Worm (Caenorhabditis elegans) whole organism, L4 larva: ENCODE results near the gene gst-31.

Experiments
- F26F4.8 ChIP-seq: fragments of 200-800 bp; sonication (Bioruptor generic); conservative IDR thresholded peaks from 2 replicates; pipeline ENCODE4 v1.3.6; 2022; ENCODE audit warnings: missing genetic modification characterization, missing compliant biosample characterization
- F44E2.7 ChIP-seq: fragments of 200-800 bp; sonication (Bioruptor generic); IDR thresholded peaks from 2 replicates; pipeline ENCODE4 v2.1.2; 2022; ENCODE audit warnings: missing genetic modification characterization, missing compliant biosample characterization
- Y75B8A.6 ChIP-seq: fragments of 200-800 bp; sonication (Bioruptor generic); IDR thresholded peaks from 2 replicates; pipeline ENCODE4 v1.3.6; 2022; ENCODE audit warnings: missing genetic modification reagents, missing genetic modification characterization, missing compliant biosample characterization
- aha-1 ChIP-seq: fragments of 150-350 bp; peaks from one replicate; lab custom pipeline; 2014; ENCODE audit warnings: missing biosample characterization, missing genetic modification characterization
- ama-1 ChIP-seq: fragments of 150-350 bp; optimal IDR thresholded peaks from 2 replicates; lab custom pipeline; 2014; ENCODE audit warnings: inconsistent platforms, mixed read lengths
- ceh-20 ChIP-seq: fragments of 200-800 bp; sonication (Bioruptor generic); IDR thresholded peaks from 2 replicates; pipeline ENCODE4 v1.3.6; 2022; ENCODE audit warnings: missing genetic modification reagents, missing genetic modification characterization, missing compliant biosample characterization
- ces-1 ChIP-seq: fragments of 150-350 bp; sonication (generic microtip); optimal IDR thresholded peaks from 4 replicates; lab custom pipeline; 2014; ENCODE audit warnings: missing biosample characterization, missing genetic modification reagents, missing genetic modification characterization
- cey-2 ChIP-seq: sonication (generic microtip); optimal IDR thresholded peaks from 3 replicates; lab custom pipeline; 2017; ENCODE audit warnings: missing genetic modification characterization, mild to moderate bottlenecking, missing compliant biosample characterization, antibody characterized with exemption, borderline replicate concordance; ENCODE audit not compliant: insufficient read depth
- daf-12 ChIP-seq: fragments of 150-350 bp; optimal IDR thresholded peaks from 2 replicates; lab custom pipeline; 2014; ENCODE audit warnings: missing biosample characterization, missing genetic modification reagents, missing genetic modification characterization
- daf-16 ChIP-seq, 3 experiments: sonication (generic microtip); optimal IDR thresholded peaks; 2 replicates each; lab custom pipeline; 2016 to 2017; ENCODE audit warnings: missing genetic modification characterization in 3 of 3, missing genetic modification reagents in 3 of 3, mild to moderate bottlenecking in 2 of 3, missing compliant biosample characterization in 2 of 3, missing biosample characterization in 1 of 3, moderate library complexity in 1 of 3
- dpl-1 ChIP-seq: fragments of 150-350 bp; optimal IDR thresholded peaks from 2 replicates; lab custom pipeline; 2014; ENCODE audit warnings: missing biosample characterization, missing genetic modification reagents, missing genetic modification characterization
- duxl-1 ChIP-seq: sonication (generic microtip); optimal IDR thresholded peaks from 2 replicates; lab custom pipeline; 2016; ENCODE audit warnings: mild to moderate bottlenecking, missing genetic modification characterization, moderate library complexity, missing compliant biosample characterization; ENCODE audit not compliant: poor library complexity
- dve-1 ChIP-seq: sonication (generic microtip); optimal IDR thresholded peaks from 2 replicates; lab custom pipeline; 2017; ENCODE audit warnings: antibody characterized with exemption, mild to moderate bottlenecking, missing genetic modification characterization, missing compliant biosample characterization; ENCODE audit not compliant: insufficient read depth
- fkh-10 ChIP-seq: fragments of 150-350 bp; optimal IDR thresholded peaks from 2 replicates; lab custom pipeline; 2014; ENCODE audit warnings: missing biosample characterization, missing genetic modification reagents, missing genetic modification characterization
- gei-8 ChIP-seq: fragments of 200-800 bp; sonication (Bioruptor generic); optimal IDR thresholded peaks from 2 replicates; lab custom pipeline; 2018; ENCODE audit warnings: mild to moderate bottlenecking, missing genetic modification characterization, missing compliant biosample characterization
- jun-1 ChIP-seq: fragments of 150-350 bp; optimal IDR thresholded peaks from 2 replicates; lab custom pipeline; 2014; ENCODE audit warnings: missing biosample characterization, missing genetic modification reagents, missing genetic modification characterization
- lin-13 ChIP-seq: fragments of 150-350 bp; optimal IDR thresholded peaks from 2 replicates; lab custom pipeline; 2014; ENCODE audit warnings: missing biosample characterization, missing genetic modification reagents, missing genetic modification characterization
- lin-29 ChIP-seq: fragments of 200-800 bp; sonication (Bioruptor generic); IDR thresholded peaks from 2 replicates; pipeline ENCODE4 v1.3.6; 2022; ENCODE audit warnings: missing genetic modification reagents, missing genetic modification characterization, missing compliant biosample characterization
- madf-9 ChIP-seq: fragments of 200-800 bp; sonication (Bioruptor generic); conservative IDR thresholded peaks from 2 replicates; pipeline ENCODE4 v1.3.6; 2022; ENCODE audit warnings: missing genetic modification reagents, missing genetic modification characterization, missing compliant biosample characterization
- mdt-29 ChIP-seq: fragments of 200-800 bp; sonication (Bioruptor generic); IDR thresholded peaks from 2 replicates; pipeline ENCODE4 v1.3.6; 2022; ENCODE audit warnings: missing genetic modification reagents, missing genetic modification characterization, missing compliant biosample characterization
- mxl-2 ChIP-seq: fragments of 200-800 bp; sonication (Bioruptor generic); conservative IDR thresholded peaks from 2 replicates; pipeline ENCODE4 v1.3.6; 2022; ENCODE audit warnings: missing genetic modification reagents, missing genetic modification characterization, missing compliant biosample characterization
- nhr-102 ChIP-seq: sonication (generic microtip); optimal IDR thresholded peaks from 2 replicates; lab custom pipeline; 2016; ENCODE audit warnings: mild to moderate bottlenecking, missing genetic modification characterization, moderate library complexity, missing compliant biosample characterization
- nhr-111 ChIP-seq: fragments of 200-800 bp; sonication (Bioruptor generic); optimal IDR thresholded peaks from 2 replicates; lab custom pipeline; 2018; ENCODE audit warnings: mild to moderate bottlenecking, missing genetic modification characterization, missing compliant biosample characterization
- nhr-42 ChIP-seq: fragments of 200-800 bp; sonication (Bioruptor generic); IDR thresholded peaks from 2 replicates; pipeline ENCODE4 v1.3.6; 2022; ENCODE audit warnings: missing genetic modification characterization, missing compliant biosample characterization
- nhr-6 ChIP-seq: fragments of 150-350 bp; optimal IDR thresholded peaks from 2 replicates; lab custom pipeline; 2014; ENCODE audit warnings: missing biosample characterization, missing genetic modification characterization
- sdz-12 ChIP-seq: fragments of 200-800 bp; sonication (Bioruptor generic); optimal IDR thresholded peaks from 2 replicates; lab custom pipeline; 2018; ENCODE audit warnings: mild to moderate bottlenecking, missing genetic modification characterization, missing compliant biosample characterization
- set-16 ChIP-seq: fragments of 200-800 bp; sonication (Bioruptor generic); IDR thresholded peaks from 2 replicates; pipeline ENCODE4 v1.3.6; 2022; ENCODE audit warnings: missing genetic modification reagents, missing genetic modification characterization, missing compliant biosample characterization
- snpc-1.2 ChIP-seq: fragments of 200-800 bp; sonication (Bioruptor generic); IDR thresholded peaks from 2 replicates; pipeline ENCODE4 v1.3.6; 2022; ENCODE audit warnings: missing genetic modification reagents, missing genetic modification characterization, missing compliant biosample characterization
- spr-1 ChIP-seq: sonication (generic microtip); optimal IDR thresholded peaks from 2 replicates; lab custom pipeline; 2016; ENCODE audit warnings: mild to moderate bottlenecking, missing genetic modification characterization, missing compliant biosample characterization
- unc-62 ChIP-seq, 3 experiments: fragments of 150-350 bp in 1 of 3; sonication (generic microtip); optimal IDR thresholded peaks in 2 of 3; peaks in 1 of 3; 1 replicate in 1 of 3; 2 replicates in 2 of 3; lab custom pipeline; 2014 to 2017; ENCODE audit warnings: missing biosample characterization in 3 of 3, missing genetic modification characterization in 3 of 3, missing genetic modification reagents in 3 of 3, missing genotype in 1 of 3
- zip-11 ChIP-seq: fragments of 200-800 bp; sonication (Bioruptor generic); IDR thresholded peaks from 2 replicates; pipeline ENCODE4 v1.3.6; 2022; ENCODE audit warnings: missing genetic modification characterization, missing compliant biosample characterization
- ztf-11 ChIP-seq: fragments of 150-350 bp; optimal IDR thresholded peaks from 2 replicates; lab custom pipeline; 2014; ENCODE audit warnings: missing biosample characterization, missing genetic modification characterization

Gene gst-31

DNA sequence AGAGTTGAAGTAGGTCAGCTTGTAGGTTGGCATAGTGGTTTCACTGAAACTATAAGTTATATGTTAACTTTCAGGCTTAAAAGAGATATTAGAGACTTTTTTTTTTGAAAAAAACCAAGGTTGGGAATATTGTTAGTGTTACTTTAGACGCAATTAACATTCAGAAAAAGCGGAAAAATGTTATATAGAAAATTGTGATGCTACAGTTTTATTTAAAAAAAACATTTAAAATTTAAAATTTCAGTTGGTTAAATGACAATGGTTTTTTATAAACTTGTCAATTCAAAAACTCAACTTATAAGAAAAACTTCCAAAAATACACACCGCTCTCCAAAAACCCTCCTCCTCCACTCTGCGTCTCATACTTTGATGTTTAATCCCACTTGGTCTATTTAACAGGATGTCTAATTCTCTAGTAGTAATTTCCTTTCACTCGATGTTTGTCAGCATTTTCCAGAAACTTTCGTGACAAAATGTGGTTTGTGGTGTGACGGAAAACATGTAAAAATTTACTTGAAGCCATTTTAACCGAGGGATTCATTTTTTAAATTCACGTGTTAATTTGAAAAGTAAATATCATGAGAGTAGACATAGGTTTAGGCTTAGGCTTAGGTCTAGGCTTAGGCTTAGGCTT, at the start of gene gst-31:
TSS of gene gst-31 (minus strand) at position 51 of the 634 bp plus-strand sequence.
- no peak for TF ChIP-seq sdz-12
- peak; percentile 70 for TF ChIP-seq aha-1 (tag; lab: Kevin White, UChicago)
- TF ChIP-seq dve-1 (tag; lab: Kevin White, UChicago) = no peak
- TF ChIP-seq, all 104 proteins: peak for 1

DNA sequence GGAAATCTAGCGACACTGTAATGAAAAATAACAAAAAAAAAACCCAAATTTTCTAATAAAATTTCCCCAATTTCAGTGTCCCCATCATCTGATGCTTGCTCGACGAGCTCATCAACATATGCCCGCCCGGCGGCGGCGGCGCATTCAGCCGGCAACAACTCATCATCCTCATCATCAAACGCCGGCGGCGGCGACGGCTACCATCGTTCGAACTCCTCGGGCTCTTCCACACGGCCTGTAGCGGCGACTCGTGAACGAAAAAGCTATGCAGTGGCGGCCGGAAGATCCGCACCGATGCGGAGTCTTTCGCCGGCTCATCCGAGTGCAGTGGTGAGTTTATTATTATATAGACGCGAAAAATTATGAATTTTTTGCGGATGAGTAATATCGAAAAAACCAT, 45.4 kb upstream of the gst-31 start:
- TF ChIP-seq zip-11 (0 out of 2 replicates have a peak, but pooled peaks have one; percentile 32), mdt-29 (0 out of 2 replicates have a peak, but pooled peaks have one; percentile 7), ces-1 (no peak), lin-29 (GFP tag; lab: Robert Waterston, UW) (no peak), gei-8 (GFP tag; lab: Kevin White, UChicago) (no peak), Y75B8A.6 (GFP tag; lab: Robert Waterston, UW) (no peak), lin-13 (GFP tag; lab: Kevin White, UChicago) (no peak), nhr-102 (tag; lab: Kevin White, UChicago) (no peak), jun-1 (tag; lab: Kevin White, UChicago) (no peak), F44E2.7 (no peak), nhr-42 (GFP tag; lab: Robert Waterston, UW) (0 out of 2 replicates have a peak, but pooled peaks have one; percentile 16), set-16 (GFP tag; lab: Robert Waterston, UW) (peak; percentile 88), fkh-10 (GFP tag; lab: Kevin White, UChicago) (no peak), nhr-6 (tag; lab: Kevin White, UChicago) (no peak)

DNA sequence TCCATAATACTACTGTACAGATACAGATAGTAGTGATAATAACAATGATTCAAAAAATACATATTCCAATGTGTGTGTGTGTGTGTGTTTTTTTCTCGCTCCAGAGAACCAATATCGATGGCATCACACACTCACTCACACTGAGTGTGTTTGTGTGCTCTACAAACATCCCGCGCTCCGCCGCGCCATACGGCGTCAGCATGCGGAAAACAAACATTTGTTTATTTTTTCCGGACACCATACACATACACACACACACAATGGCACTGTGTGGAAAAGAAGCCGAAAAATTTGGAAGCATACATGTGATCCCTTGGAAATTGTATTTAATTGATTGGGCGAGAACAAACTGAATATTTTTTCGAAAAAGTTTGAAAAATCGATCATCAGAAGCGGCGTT, 44.3 kb upstream of the gst-31 start:
- TF ChIP-seq dve-1 (tag; lab: Kevin White, UChicago) (no peak), nhr-111 (GFP tag; lab: Kevin White, UChicago) (no peak), ama-1 (lab: Kevin White, UChicago) (peak; percentile 37), spr-1 (no peak), aha-1 (tag; lab: Kevin White, UChicago) (no peak), F26F4.8 (GFP tag; lab: Robert Waterston, UW) (no peak), unc-62 (GFP tag; optimal IDR thresholded peaks at IDR 0.05 in 1 of 2; lab: Kevin White, UChicago) (peak in 1 of 2 experiments; percentile 40), unc-62 (tag; optimal IDR thresholded peaks at IDR 0.05; lab: Kevin White, UChicago) (no peak), dpl-1 (GFP tag; lab: Kevin White, UChicago) (no peak), cey-2 (tag; lab: Kevin White, UChicago) (no peak), ztf-11 (tag; lab: Kevin White, UChicago) (no peak), mxl-2 (GFP tag; lab: Robert Waterston, UW) (no peak), snpc-1.2 (GFP tag; lab: Robert Waterston, UW) (no peak), madf-9 (GFP tag; lab: Robert Waterston, UW) (no peak), duxl-1 (tag; lab: Kevin White, UChicago) (no peak), daf-12 (tag; lab: Kevin White, UChicago) (no peak), ceh-20 (GFP tag; lab: Robert Waterston, UW) (no peak), daf-16 (GFP tag; optimal IDR thresholded peaks at IDR 0.05; lab: Kevin White, UChicago) (no peak), daf-16 (tag; optimal IDR thresholded peaks at IDR 0.05; lab: Kevin White, UChicago) (peak; percentile 6), Y75B8A.6 (GFP tag; lab: Robert Waterston, UW) (no peak)

ce11 chrII:15218609-15219008, 43.8 kb upstream of the gst-31 start:
- TF ChIP-seq nhr-42 (GFP tag; lab: Robert Waterston, UW) (peak; percentile 26; the same call in 1 of the 2 replicates), aha-1 (tag; lab: Kevin White, UChicago) (peak; percentile 5), set-16 (GFP tag; lab: Robert Waterston, UW) (peak; percentile 70; the same call in 1 of the 2 replicates), nhr-102 (tag; lab: Kevin White, UChicago) (no peak)
